Fruit fly (Drosophila melanogaster) S2 (cell line): Measurements from ENCODE around the gene dgt2.
"Not testable (repeated sequence)": the region's sequence is repeated elsewhere in the genome, so short reads cannot be mapped to it uniquely, and the experiment has no call there.

Source experiments
- CG8478 ChIP-seq: fragments of >200 bp; optimal IDR thresholded peaks from 2 replicates; lab custom pipeline; 2018
- CTCF ChIP-seq, 2 experiments: fragments of >200 bp; optimal IDR thresholded peaks; 2 replicates each; lab custom pipeline; 2018

DNA sequence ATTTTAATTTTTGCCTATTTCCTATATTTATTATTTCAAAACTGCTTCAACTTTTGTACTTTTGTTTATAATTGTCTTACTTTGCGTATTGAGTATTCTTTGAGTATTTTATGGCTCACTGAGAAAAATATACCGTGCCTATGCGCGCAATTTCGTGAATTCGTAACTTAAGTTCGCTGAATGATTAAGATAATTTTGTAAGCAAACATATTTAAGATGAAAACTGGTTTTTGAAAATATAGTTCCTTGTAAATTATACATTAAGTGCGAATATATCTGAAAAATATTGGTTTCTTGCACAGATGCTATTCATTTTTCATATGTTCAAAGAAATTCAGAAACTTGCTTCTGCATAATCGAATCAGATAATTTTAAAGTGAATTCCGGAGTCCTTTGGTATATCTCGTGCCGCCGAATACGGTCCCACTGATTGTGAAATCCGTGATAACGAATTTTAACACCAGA, 9.5 kb downstream of the dgt2 start, which contains the start of the genes CG18787 and Nfs1:
- TF ChIP-seq CG8478; CTCF (optimal IDR thresholded peaks at IDR 0.05; lab: Kevin White, UChicago): not testable (repeated sequence)
